Fruit fly (Drosophila melanogaster) whole organism, embryonic: ENCODE results near the gene Nxf3.
A peak's percentile ranks its signal among the peaks of the same experiment; 100 is the strongest.

Source experiments
- CG15696 ChIP-seq: fragments of 200-800 bp; sonication (Bioruptor generic); optimal IDR thresholded peaks from 2 replicates; lab custom pipeline; 2019; ENCODE audit warnings: missing biosample characterization, mild to moderate bottlenecking, missing genetic modification characterization, moderate library complexity
- Lhr ChIP-seq: fragments of 200-800 bp; sonication (Bioruptor generic); optimal IDR thresholded peaks from 3 replicates; lab custom pipeline; 2017; ENCODE audit warnings: mild to moderate bottlenecking, missing biosample characterization, missing genetic modification reagents, missing genetic modification characterization
- fu2 ChIP-seq: fragments of 200-800 bp; sonication (Bioruptor generic); optimal IDR thresholded peaks from 2 replicates; lab custom pipeline; 2016; ENCODE audit warnings: missing biosample characterization, missing genetic modification characterization
- sim ChIP-seq: fragments of 200-800 bp; sonication (Bioruptor generic); IDR thresholded peaks from 2 replicates; pipeline ENCODE4 v1.3.6; 2022; ENCODE audit warnings: missing biosample characterization, missing genetic modification characterization
- slou ChIP-seq: fragments of 200-800 bp; sonication (Bioruptor generic); optimal IDR thresholded peaks from 3 replicates; lab custom pipeline; 2016; ENCODE audit warnings: missing biosample characterization, missing genetic modification characterization
- ssp ChIP-seq: fragments of 200-800 bp; sonication (Bioruptor generic); IDR thresholded peaks from 2 replicates; pipeline ENCODE4 v1.3.6; 2022; ENCODE audit warnings: missing biosample characterization, missing genetic modification characterization

dm6 chr3L:13924646-13925045 lies 40.4 kb upstream of the Nxf3 start:
- TF ChIP-seq ssp (GFP tag; lab: Robert Waterston, UW) (no peak), CG15696 (tag; lab: Kevin White, UChicago) (peak; percentile 4), slou (no peak), Lhr (no peak), sim (no peak), fu2 (GFP tag; lab: Kevin White, UChicago) (no peak)
